Fruit fly (Drosophila melanogaster) whole organism, embryonic: ENCODE measurements around the gene CG9628.

Experiments used
- Awh ChIP-seq: fragments of 200-800 bp; sonication (Bioruptor generic); IDR thresholded peaks from 2 replicates; pipeline ENCODE4, ENCODE4 v1.3.6; 2022; ENCODE audit warnings: missing biosample characterization, missing genetic modification characterization
- Blimp-1 ChIP-seq: fragments of 200-800 bp; sonication (Bioruptor generic); optimal IDR thresholded peaks from 3 replicates; lab custom pipeline; 2018; ENCODE audit warnings: missing biosample characterization, missing genetic modification characterization, mild to moderate bottlenecking, moderate library complexity, missing genetic modification reagents
- CG10462 ChIP-seq: fragments of 200-800 bp; sonication (Bioruptor generic); optimal IDR thresholded peaks from 2 replicates; lab custom pipeline; 2016; ENCODE audit warnings: missing biosample characterization, missing genetic modification characterization
- CG10565 ChIP-seq: fragments of 200-800 bp; sonication (Bioruptor generic); optimal IDR thresholded peaks from 3 replicates; lab custom pipeline; 2016; ENCODE audit warnings: missing biosample characterization, mild to moderate bottlenecking, missing genetic modification characterization
- CG13296 ChIP-seq: fragments of 200-800 bp; sonication (Bioruptor generic); optimal IDR thresholded peaks from 3 replicates; lab custom pipeline; 2018; ENCODE audit warnings: missing biosample characterization, mild to moderate bottlenecking, missing genetic modification characterization
- CG13894 ChIP-seq: fragments of 200-800 bp; sonication (Bioruptor generic); optimal IDR thresholded peaks from 3 replicates; lab custom pipeline; 2018; ENCODE audit warnings: missing biosample characterization, mild to moderate bottlenecking, missing genetic modification characterization, moderate library complexity
- CG15269 ChIP-seq: fragments of 200-800 bp; sonication (Bioruptor generic); optimal IDR thresholded peaks from 2 replicates; lab custom pipeline; 2018; ENCODE audit warnings: missing biosample characterization, mild to moderate bottlenecking, missing genetic modification characterization, moderate library complexity
- CG1529 ChIP-seq: fragments of 200-800 bp; sonication (Bioruptor generic); optimal IDR thresholded peaks from 3 replicates; lab custom pipeline; 2018; ENCODE audit warnings: missing biosample characterization, missing genetic modification characterization
- CG17568 ChIP-seq: fragments of 200-800 bp; sonication (Bioruptor generic); optimal IDR thresholded peaks from 2 replicates; lab custom pipeline; 2018; ENCODE audit warnings: missing biosample characterization, mild to moderate bottlenecking, missing genetic modification characterization, moderate library complexity
- CG2129 ChIP-seq: fragments of 200-800 bp; sonication (Bioruptor generic); IDR thresholded peaks from 2 replicates; pipeline ENCODE4 v1.3.6; 2022; ENCODE audit warnings: missing biosample characterization, missing genetic modification characterization; ENCODE audit not compliant: partially characterized antibody
- CG3065 ChIP-seq: fragments of 200-800 bp; sonication (Bioruptor generic); optimal IDR thresholded peaks from 2 replicates; lab custom pipeline; 2016; ENCODE audit warnings: missing biosample characterization, missing genetic modification characterization
- CG31224 ChIP-seq: fragments of 200-800 bp; sonication (Bioruptor generic); IDR thresholded peaks from 2 replicates; pipeline ENCODE4 v1.3.6; 2022; ENCODE audit warnings: missing biosample characterization, missing genetic modification characterization
- CG3163 ChIP-seq: fragments of 200-800 bp; sonication (Bioruptor generic); optimal IDR thresholded peaks from 3 replicates; lab custom pipeline; 2016; ENCODE audit warnings: missing biosample characterization, missing genetic modification characterization
- CG6813 ChIP-seq: fragments of 200-800 bp; sonication (Bioruptor generic); optimal IDR thresholded peaks from 2 replicates; lab custom pipeline; 2017; ENCODE audit warnings: missing biosample characterization, missing genetic modification characterization, mild to moderate bottlenecking, moderate library complexity, missing genetic modification reagents
- CG7745 ChIP-seq: fragments of 200-800 bp; sonication (Bioruptor generic); optimal IDR thresholded peaks from 2 replicates; lab custom pipeline; 2018; ENCODE audit warnings: missing biosample characterization, mild to moderate bottlenecking, missing genetic modification characterization, moderate library complexity
- CG7987 ChIP-seq: fragments of 200-800 bp; sonication (Bioruptor generic); optimal IDR thresholded peaks from 2 replicates; lab custom pipeline; 2018; ENCODE audit warnings: missing biosample characterization, mild to moderate bottlenecking, missing genetic modification characterization, moderate library complexity
- CG8290 ChIP-seq, 3 experiments: fragments of 200-800 bp; sonication (Bioruptor generic); optimal IDR thresholded peaks; 2 replicates each; lab custom pipeline; 2016 to 2019; ENCODE audit warnings: missing biosample characterization in 3 of 3, missing genetic modification characterization in 3 of 3, mild to moderate bottlenecking in 2 of 3, moderate library complexity in 1 of 3
- CG8388 ChIP-seq: fragments of 200-800 bp; sonication (Bioruptor generic); optimal IDR thresholded peaks from 2 replicates; lab custom pipeline; 2019; ENCODE audit warnings: missing biosample characterization, mild to moderate bottlenecking, missing genetic modification characterization, moderate library complexity
- CG8765 ChIP-seq: fragments of 200-800 bp; sonication (Bioruptor generic); IDR thresholded peaks from 2 replicates; pipeline ENCODE4 v1.3.6; 2022; ENCODE audit warnings: missing biosample characterization, missing genetic modification characterization
- CG8924 ChIP-seq: fragments of 200-800 bp; optimal IDR thresholded peaks from 3 replicates; lab custom pipeline; 2019; ENCODE audit warnings: missing biosample characterization, mild to moderate bottlenecking, missing genetic modification characterization, moderate library complexity
- E2f1 ChIP-seq: fragments of 200-800 bp; sonication (Bioruptor generic); IDR thresholded peaks from 2 replicates; pipeline ENCODE4 v1.3.6; 2022; ENCODE audit warnings: missing biosample characterization, missing genetic modification characterization
- Fer1 ChIP-seq: fragments of 200-800 bp; sonication (Bioruptor generic); optimal IDR thresholded peaks from 2 replicates; lab custom pipeline; 2017; ENCODE audit warnings: missing biosample characterization, mild to moderate bottlenecking, missing genetic modification characterization
- Fer3 ChIP-seq: fragments of 200-800 bp; sonication (Bioruptor generic); optimal IDR thresholded peaks from 2 replicates; lab custom pipeline; 2018; ENCODE audit warnings: missing biosample characterization, mild to moderate bottlenecking, missing genetic modification characterization, moderate library complexity
- Hmr ChIP-seq: fragments of 200-800 bp; sonication (Bioruptor generic); optimal IDR thresholded peaks from 3 replicates; lab custom pipeline; 2017; ENCODE audit warnings: mild to moderate bottlenecking, missing biosample characterization, missing genetic modification reagents, missing genetic modification characterization
- Mad ChIP-seq: fragments of 200-800 bp; sonication (Bioruptor generic); optimal IDR thresholded peaks from 2 replicates; lab custom pipeline; 2016; ENCODE audit warnings: missing biosample characterization, missing genetic modification characterization
- Nf-YA ChIP-seq: fragments of 200-800 bp; sonication (Bioruptor generic); IDR thresholded peaks from 2 replicates; pipeline ENCODE4 v1.3.6; 2022; ENCODE audit warnings: missing biosample characterization, missing genetic modification characterization
- Sry-β ChIP-seq: fragments of 200-800 bp; sonication (Bioruptor generic); optimal IDR thresholded peaks from 2 replicates; lab custom pipeline; 2018; ENCODE audit warnings: missing biosample characterization, mild to moderate bottlenecking, missing genetic modification characterization, moderate library complexity
- Sry-δ ChIP-seq: fragments of 200-800 bp; sonication (Bioruptor generic); optimal IDR thresholded peaks from 2 replicates; lab custom pipeline; 2016; ENCODE audit warnings: missing biosample characterization, missing genetic modification characterization
- Ssrp ChIP-seq: fragments of 200-800 bp; sonication (Bioruptor generic); optimal IDR thresholded peaks from 2 replicates; lab custom pipeline; 2018; ENCODE audit warnings: missing biosample characterization, mild to moderate bottlenecking, missing genetic modification characterization, moderate library complexity
- bigmax ChIP-seq: fragments of 200-800 bp; sonication (Bioruptor generic); optimal IDR thresholded peaks from 2 replicates; lab custom pipeline; 2018; ENCODE audit warnings: missing biosample characterization, mild to moderate bottlenecking, missing genetic modification characterization
- ci ChIP-seq: fragments of 200-800 bp; sonication (Bioruptor generic); IDR thresholded peaks from 3 replicates; pipeline ENCODE4 v1.3.6; 2022; ENCODE audit warnings: missing biosample characterization, missing genetic modification characterization
- cwo ChIP-seq: fragments of 200-800 bp; sonication (Bioruptor generic); optimal IDR thresholded peaks from 3 replicates; lab custom pipeline; 2017; ENCODE audit warnings: missing biosample characterization, missing genetic modification characterization, mild to moderate bottlenecking, moderate library complexity, missing genetic modification reagents
- dimm ChIP-seq: fragments of 200-800 bp; sonication (Bioruptor generic); IDR thresholded peaks from 2 replicates; pipeline ENCODE4 v1.3.6; 2022; ENCODE audit warnings: missing biosample characterization, missing genetic modification characterization
- ewg ChIP-seq: fragments of 200-800 bp; sonication (Bioruptor generic); optimal IDR thresholded peaks from 3 replicates; lab custom pipeline; 2017; ENCODE audit warnings: mild to moderate bottlenecking, missing biosample characterization, missing genetic modification reagents, missing genetic modification characterization
- grau ChIP-seq: fragments of 200-800 bp; optimal IDR thresholded peaks from 3 replicates; lab custom pipeline; 2019; ENCODE audit warnings: missing biosample characterization, mild to moderate bottlenecking, missing genetic modification characterization, moderate library complexity
- ken ChIP-seq: fragments of 200-800 bp; sonication (Bioruptor generic); IDR thresholded peaks from 3 replicates; pipeline ENCODE4 v1.3.6; 2022; ENCODE audit warnings: missing biosample characterization, missing genetic modification characterization
- lab ChIP-seq: fragments of 200-800 bp; sonication (Bioruptor generic); optimal IDR thresholded peaks from 3 replicates; lab custom pipeline; 2017; ENCODE audit warnings: missing biosample characterization, missing genetic modification characterization, mild to moderate bottlenecking, moderate library complexity, missing genetic modification reagents
- mld ChIP-seq: fragments of 200-800 bp; sonication (Bioruptor generic); IDR thresholded peaks from 3 replicates; pipeline ENCODE4 v1.3.6; 2022; ENCODE audit warnings: missing biosample characterization, missing genetic modification characterization; ENCODE audit not compliant: partially characterized antibody
- p53 ChIP-seq: fragments of 200-800 bp; sonication (Bioruptor generic); optimal IDR thresholded peaks from 2 replicates; lab custom pipeline; 2016; ENCODE audit warnings: missing biosample characterization, missing genetic modification characterization
- psq ChIP-seq: fragments of 200-800 bp; sonication (Bioruptor generic); optimal IDR thresholded peaks from 2 replicates; lab custom pipeline; 2017; ENCODE audit warnings: missing biosample characterization, missing genetic modification characterization
- sd ChIP-seq: fragments of 200-800 bp; sonication (Bioruptor generic); optimal IDR thresholded peaks from 3 replicates; lab custom pipeline; 2018; ENCODE audit warnings: missing biosample characterization, mild to moderate bottlenecking, missing genetic modification characterization, moderate library complexity
- sug ChIP-seq: fragments of 200-800 bp; optimal IDR thresholded peaks from 2 replicates; lab custom pipeline; 2019; ENCODE audit warnings: missing biosample characterization, mild to moderate bottlenecking, missing genetic modification characterization, moderate library complexity
- tgo ChIP-seq: fragments of 200-800 bp; sonication (Bioruptor generic); IDR thresholded peaks from 3 replicates; pipeline ENCODE4 v1.3.6; 2022; ENCODE audit warnings: missing biosample characterization, missing genetic modification characterization
- tup ChIP-seq: fragments of 200-800 bp; sonication (Bioruptor generic); optimal IDR thresholded peaks from 2 replicates; lab custom pipeline; 2016; ENCODE audit warnings: missing biosample characterization, mild to moderate bottlenecking, missing genetic modification characterization, moderate library complexity
- tx ChIP-seq: fragments of 200-800 bp; sonication (Bioruptor generic); optimal IDR thresholded peaks from 2 replicates; lab custom pipeline; 2016; ENCODE audit warnings: missing biosample characterization, missing genetic modification characterization
- z ChIP-seq: fragments of 200-800 bp; sonication (Bioruptor generic); IDR thresholded peaks from 3 replicates; pipeline ENCODE4 v1.3.6; 2022; ENCODE audit warnings: missing biosample characterization, missing genetic modification characterization
- zfh1 ChIP-seq: fragments of 200-800 bp; sonication (Bioruptor generic); IDR thresholded peaks from 3 replicates; pipeline ENCODE4 v1.3.6; 2022; ENCODE audit warnings: missing biosample characterization, missing genetic modification characterization
- zfh2 ChIP-seq: fragments of 200-800 bp; sonication (Bioruptor generic); optimal IDR thresholded peaks from 2 replicates; lab custom pipeline; 2016; ENCODE audit warnings: missing biosample characterization, missing genetic modification characterization

Gene CG9628

dm6 chr3L:14624425-14625309, 2.1 kb downstream of the CG9628 start (continued):
- 0 out of 3 replicates have a peak, but pooled peaks have one; percentile 14 for TF ChIP-seq ken (GFP tag; lab: Robert Waterston, UW)
- no peak for TF ChIP-seq E2f1 (GFP tag; lab: Robert Waterston, UW)
- no peak for TF ChIP-seq p53 (GFP tag; lab: Kevin White, UChicago)
- TF ChIP-seq lab (GFP tag; lab: Kevin White, UChicago): peak; percentile 2
- TF ChIP-seq dimm (GFP tag; lab: Robert Waterston, UW): no peak
- TF ChIP-seq CG8388 (GFP tag; lab: Kevin White, UChicago): peak; percentile 31
- TF ChIP-seq Fer3 (tag; lab: Kevin White, UChicago): no peak
- TF ChIP-seq CG10565 (GFP tag; lab: Kevin White, UChicago): no peak
- TF ChIP-seq cwo (GFP tag; lab: Kevin White, UChicago): peak; percentile 62
- no peak for TF ChIP-seq Nf-YA
- TF ChIP-seq tx (GFP tag; lab: Kevin White, UChicago): no peak
- no peak for TF ChIP-seq Mad (GFP tag; lab: Kevin White, UChicago)
- TF ChIP-seq zfh1 (GFP tag; lab: Robert Waterston, UW): no peak
- TF ChIP-seq CG8765: no peak
- TF ChIP-seq tgo (GFP tag; lab: Robert Waterston, UW): no peak
- no peak for TF ChIP-seq CG2129 (GFP tag; lab: Robert Waterston, UW)
- no peak for TF ChIP-seq Fer1 (GFP tag; lab: Kevin White, UChicago)
- TF ChIP-seq ewg: no peak
- TF ChIP-seq CG13894 (tag; lab: Kevin White, UChicago): peak; percentile 74
- TF ChIP-seq bigmax (GFP tag; lab: Kevin White, UChicago): no peak
- TF ChIP-seq CG31224 (GFP tag; lab: Robert Waterston, UW): no peak
- TF ChIP-seq CG8290 (GFP tag; optimal IDR thresholded peaks at IDR 0.05; lab: Kevin White, UChicago): no peak
- TF ChIP-seq CG8290 (tag; optimal IDR thresholded peaks at IDR 0.05; lab: Kevin White, UChicago): no peak
- TF ChIP-seq CG1529: no peak
- no peak for TF ChIP-seq tup (GFP tag; lab: Kevin White, UChicago)
- peak; percentile 46; the same call in 1 of the 2 replicates for TF ChIP-seq Awh (GFP tag; lab: Robert Waterston, UW)
- TF ChIP-seq CG3065 (GFP tag; lab: Kevin White, UChicago): no peak
- TF ChIP-seq CG6813 (GFP tag; lab: Kevin White, UChicago): peak; percentile 7
- TF ChIP-seq Sry-β (GFP tag; lab: Kevin White, UChicago): no peak
- peak; percentile 45 for TF ChIP-seq Blimp-1 (GFP tag; lab: Kevin White, UChicago)
- no peak for TF ChIP-seq z (GFP tag; lab: Robert Waterston, UW)
- TF ChIP-seq zfh2 (GFP tag; lab: Kevin White, UChicago): no peak
- peak; percentile 34 for TF ChIP-seq CG15269 (tag; lab: Kevin White, UChicago)
- TF ChIP-seq CG13296: no peak
- TF ChIP-seq CG17568 (GFP tag; lab: Kevin White, UChicago): peak; percentile 2
- no peak for TF ChIP-seq Sry-δ
- TF ChIP-seq sd (tag; lab: Kevin White, UChicago): peak; percentile 74
- TF ChIP-seq Ssrp (tag; lab: Kevin White, UChicago): no peak
- 0 out of 3 replicates have a peak, but pooled peaks have one; percentile 27 for TF ChIP-seq ci (GFP tag; lab: Robert Waterston, UW)
- TF ChIP-seq grau: no peak
- TF ChIP-seq CG3163 (GFP tag; lab: Kevin White, UChicago): peak; percentile 95
- TF ChIP-seq CG7745 (tag; lab: Kevin White, UChicago): no peak
- no peak for TF ChIP-seq mld (GFP tag; lab: Robert Waterston, UW)
- TF ChIP-seq CG10462 (GFP tag; lab: Kevin White, UChicago): no peak
- TF ChIP-seq Hmr: no peak
- TF ChIP-seq sug (tag; lab: Kevin White, UChicago): peak; percentile 66
- peak; percentile 21 for TF ChIP-seq CG7987 (GFP tag; lab: Kevin White, UChicago)
- TF ChIP-seq CG8924 (tag; lab: Kevin White, UChicago): no peak
- TF ChIP-seq psq: peak; percentile 73
